Worm (Caenorhabditis elegans) whole organism, late embryonic: ENCODE results near the gene C38D9.2.

Experiments used
- F13H6.1 ChIP-seq: sonication (generic microtip); optimal IDR thresholded peaks from 2 replicates; lab custom pipeline; 2016; ENCODE audit warnings: missing genetic modification characterization, missing compliant biosample characterization
- T23F11.4 ChIP-seq: fragments of 200-800 bp; sonication (Bioruptor generic); optimal IDR thresholded peaks from 2 replicates; lab custom pipeline; 2018; ENCODE audit warnings: mild to moderate bottlenecking, missing genetic modification characterization, missing compliant biosample characterization
- ahr-1 ChIP-seq: sonication (generic microtip); optimal IDR thresholded peaks from 2 replicates; lab custom pipeline; 2016; ENCODE audit warnings: missing genetic modification characterization, missing compliant biosample characterization
- ama-1 ChIP-seq: fragments of 150-350 bp; optimal IDR thresholded peaks from 2 replicates; lab custom pipeline; 2014
- ceh-14 ChIP-seq: sonication (generic microtip); optimal IDR thresholded peaks from 2 replicates; lab custom pipeline; 2016; ENCODE audit warnings: missing genotype, missing genetic modification characterization, missing compliant biosample characterization
- ceh-19 ChIP-seq: fragments of 200-800 bp; sonication (Bioruptor generic); optimal IDR thresholded peaks from 2 replicates; lab custom pipeline; 2018; ENCODE audit warnings: mild to moderate bottlenecking, missing genetic modification characterization, missing compliant biosample characterization
- ceh-2 ChIP-seq: sonication (generic microtip); optimal IDR thresholded peaks from 2 replicates; lab custom pipeline; 2016; ENCODE audit warnings: missing genotype, missing genetic modification characterization, missing compliant biosample characterization
- ceh-22 ChIP-seq: sonication (generic microtip); optimal IDR thresholded peaks from 2 replicates; lab custom pipeline; 2017; ENCODE audit warnings: missing biosample characterization, missing genetic modification characterization
- ceh-30 ChIP-seq: fragments of 150-350 bp; optimal IDR thresholded peaks from 2 replicates; lab custom pipeline; 2014; ENCODE audit warnings: missing biosample characterization, missing genetic modification characterization
- ceh-31 ChIP-seq: sonication (generic microtip); optimal IDR thresholded peaks from 2 replicates; lab custom pipeline; 2016; ENCODE audit warnings: missing genetic modification characterization, missing compliant biosample characterization
- ceh-34 ChIP-seq: sonication (generic microtip); optimal IDR thresholded peaks from 2 replicates; lab custom pipeline; 2016; ENCODE audit warnings: mild to moderate bottlenecking, missing genetic modification characterization, missing compliant biosample characterization
- ceh-45 ChIP-seq: fragments of 200-800 bp; sonication (Bioruptor generic); IDR thresholded peaks from 2 replicates; pipeline ENCODE4 v1.3.6; 2022; ENCODE audit warnings: missing genetic modification reagents, missing genetic modification characterization, missing compliant biosample characterization
- ceh-48 ChIP-seq: sonication (generic microtip); optimal IDR thresholded peaks from 2 replicates; lab custom pipeline; 2016; ENCODE audit warnings: missing genetic modification characterization, inconsistent platforms, missing compliant biosample characterization
- che-1 ChIP-seq: sonication (generic microtip); optimal IDR thresholded peaks from 2 replicates; lab custom pipeline; 2016; ENCODE audit warnings: mild to moderate bottlenecking, missing genetic modification characterization, missing compliant biosample characterization
- dmd-4 ChIP-seq: sonication (generic microtip); optimal IDR thresholded peaks from 2 replicates; lab custom pipeline; 2016; ENCODE audit warnings: borderline replicate concordance, missing genetic modification characterization, missing compliant biosample characterization
- elt-2 ChIP-seq: sonication (generic microtip); optimal IDR thresholded peaks from 2 replicates; lab custom pipeline; 2016; ENCODE audit warnings: missing genetic modification reagents, missing genetic modification characterization, missing compliant biosample characterization
- eyg-1 ChIP-seq: sonication (generic microtip); optimal IDR thresholded peaks from 2 replicates; lab custom pipeline; 2016; ENCODE audit warnings: missing genotype, missing genetic modification characterization, missing compliant biosample characterization
- fax-1 ChIP-seq: sonication (generic microtip); optimal IDR thresholded peaks from 2 replicates; lab custom pipeline; 2016; ENCODE audit warnings: missing genotype, missing genetic modification characterization, missing compliant biosample characterization
- fkh-10 ChIP-seq: fragments of 150-350 bp; optimal IDR thresholded peaks from 2 replicates; lab custom pipeline; 2014; ENCODE audit warnings: missing biosample characterization, missing genetic modification reagents, missing genetic modification characterization
- fkh-6 ChIP-seq: sonication (generic microtip); optimal IDR thresholded peaks from 2 replicates; lab custom pipeline; 2016; ENCODE audit warnings: missing genetic modification characterization, missing compliant biosample characterization
- gmeb-2 ChIP-seq: sonication (generic microtip); optimal IDR thresholded peaks from 2 replicates; lab custom pipeline; 2016; ENCODE audit warnings: missing genetic modification characterization, inconsistent platforms, missing compliant biosample characterization
- hlh-13 ChIP-seq: fragments of 200-800 bp; sonication (Bioruptor generic); optimal IDR thresholded peaks from 2 replicates; lab custom pipeline; 2018; ENCODE audit warnings: mild to moderate bottlenecking, missing genetic modification characterization, missing compliant biosample characterization
- hlh-30 ChIP-seq: sonication (generic microtip); optimal IDR thresholded peaks from 2 replicates; lab custom pipeline; 2017; ENCODE audit warnings: antibody characterized with exemption, missing genetic modification characterization, missing compliant biosample characterization; ENCODE audit not compliant: insufficient read depth
- lim-6 ChIP-seq: sonication (generic microtip); optimal IDR thresholded peaks from 2 replicates; lab custom pipeline; 2016; ENCODE audit warnings: missing genetic modification characterization, missing compliant biosample characterization
- madf-2 ChIP-seq: sonication (generic microtip); optimal IDR thresholded peaks from 2 replicates; lab custom pipeline; 2017; ENCODE audit warnings: missing genetic modification characterization, missing compliant biosample characterization
- mec-3 ChIP-seq: sonication (generic microtip); optimal IDR thresholded peaks from 2 replicates; lab custom pipeline; 2016; ENCODE audit warnings: borderline replicate concordance, missing genetic modification characterization, missing compliant biosample characterization
- nhr-232 ChIP-seq: sonication (generic microtip); optimal IDR thresholded peaks from 2 replicates; lab custom pipeline; 2016; ENCODE audit warnings: missing genetic modification characterization, missing compliant biosample characterization
- npax-4 ChIP-seq: sonication (generic microtip); optimal IDR thresholded peaks from 2 replicates; lab custom pipeline; 2016; ENCODE audit warnings: missing genetic modification characterization, missing compliant biosample characterization
- pag-3 ChIP-seq: sonication (generic microtip); optimal IDR thresholded peaks from 2 replicates; lab custom pipeline; 2016; ENCODE audit warnings: missing compliant biosample characterization, missing genetic modification characterization, borderline replicate concordance
- pat-9 ChIP-seq: fragments of 200-800 bp; sonication (Bioruptor generic); optimal IDR thresholded peaks from 2 replicates; lab custom pipeline; 2018; ENCODE audit warnings: mild to moderate bottlenecking, missing genetic modification characterization, moderate library complexity, missing compliant biosample characterization
- pha-2 ChIP-seq: sonication (generic microtip); optimal IDR thresholded peaks from 2 replicates; lab custom pipeline; 2017; ENCODE audit warnings: mild to moderate bottlenecking, missing genetic modification characterization, missing compliant biosample characterization
- pha-4 ChIP-seq: fragments of 150-350 bp; optimal IDR thresholded peaks from 2 replicates; lab custom pipeline; 2018; ENCODE audit warnings: missing biosample characterization, missing genetic modification reagents, missing genetic modification characterization
- pqm-1 ChIP-seq: sonication (generic microtip); optimal IDR thresholded peaks from 2 replicates; lab custom pipeline; 2016; ENCODE audit warnings: missing genetic modification characterization, missing compliant biosample characterization
- pros-1 ChIP-seq: fragments of 150-350 bp; optimal IDR thresholded peaks from 2 replicates; lab custom pipeline; 2014; ENCODE audit warnings: missing biosample characterization, missing genetic modification reagents, missing genetic modification characterization
- sox-2 ChIP-seq: fragments of 200-800 bp; sonication (Bioruptor generic); IDR thresholded peaks from 2 replicates; pipeline ENCODE4 v1.3.6; 2022; ENCODE audit warnings: missing genetic modification reagents, missing genetic modification characterization, missing compliant biosample characterization
- sox-4 ChIP-seq: sonication (generic microtip); optimal IDR thresholded peaks from 2 replicates; lab custom pipeline; 2017; ENCODE audit warnings: mild to moderate bottlenecking, missing genetic modification characterization, inconsistent platforms, missing compliant biosample characterization
- unc-42 ChIP-seq: sonication (generic microtip); optimal IDR thresholded peaks from 2 replicates; lab custom pipeline; 2016; ENCODE audit warnings: missing genotype, missing genetic modification characterization, missing compliant biosample characterization
- unc-55 ChIP-seq: sonication (generic microtip); optimal IDR thresholded peaks from 2 replicates; lab custom pipeline; 2017; ENCODE audit warnings: missing biosample characterization, missing genetic modification reagents, missing genetic modification characterization
- unc-86 ChIP-seq: sonication (generic microtip); optimal IDR thresholded peaks from 2 replicates; lab custom pipeline; 2016; ENCODE audit warnings: missing genetic modification characterization, missing compliant biosample characterization
- zip-5 ChIP-seq: sonication (generic microtip); optimal IDR thresholded peaks from 2 replicates; lab custom pipeline; 2016; ENCODE audit warnings: missing genetic modification characterization, missing compliant biosample characterization
- ztf-16 ChIP-seq: sonication (generic microtip); optimal IDR thresholded peaks from 2 replicates; lab custom pipeline; 2017; ENCODE audit warnings: missing genetic modification characterization, missing compliant biosample characterization

C38D9.2 gene

ce11 chrV:17533200-17533599 lies 33.8 kb upstream of the C38D9.2 start:
- no peak for TF ChIP-seq pag-3 (tag; lab: Kevin White, UChicago)
- no peak for TF ChIP-seq pat-9
- TF ChIP-seq gmeb-2 (tag; lab: Kevin White, UChicago): no peak
- TF ChIP-seq pha-4 (tag; lab: Kevin White, UChicago): no peak
- no peak for TF ChIP-seq ahr-1
- TF ChIP-seq pros-1 (tag; lab: Kevin White, UChicago): no peak
- no peak for TF ChIP-seq ceh-30 (tag; lab: Kevin White, UChicago)
- TF ChIP-seq fkh-10 (GFP tag; lab: Kevin White, UChicago): no peak
- TF ChIP-seq elt-2 (tag; lab: Kevin White, UChicago): no peak
- no peak for TF ChIP-seq hlh-13
- no peak for TF ChIP-seq nhr-232 (tag; lab: Kevin White, UChicago)
- no peak for TF ChIP-seq ceh-22 (tag; lab: Kevin White, UChicago)
- no peak for TF ChIP-seq dmd-4 (tag; lab: Kevin White, UChicago)
- TF ChIP-seq npax-4 (tag; lab: Kevin White, UChicago): no peak
- no peak for TF ChIP-seq sox-2 (GFP tag; lab: Robert Waterston, UW)
- no peak for TF ChIP-seq fkh-6 (tag; lab: Kevin White, UChicago)
- no peak for TF ChIP-seq pqm-1 (tag; lab: Kevin White, UChicago)

ce11 chrV:17538279-17538896 lies 28.6 kb upstream of the C38D9.2 start, which contains the start of gene C18D4.6:
Gene C18D4.6 (minus strand): TSS chrV:17538375.
- TF ChIP-seq pqm-1 (tag; lab: Kevin White, UChicago) (no peak), unc-86 (no peak), zip-5 (no peak), ztf-16 (tag; lab: Kevin White, UChicago) (no peak), unc-42 (tag; lab: Kevin White, UChicago) (no peak), eyg-1 (tag; lab: Kevin White, UChicago) (no peak)

- TF ChIP-seq ceh-48 (tag; lab: Kevin White, UChicago) (peak; percentile 37), che-1 (tag; lab: Kevin White, UChicago) (no peak), ceh-45 (GFP tag; lab: Robert Waterston, UW) (no peak), ceh-14 (tag; lab: Kevin White, UChicago) (no peak)
These were observed 27.7 kb upstream of the C38D9.2 start for ce11 chrV:17539289-17539688.

- no peak for TF ChIP-seq ahr-1
- TF ChIP-seq fax-1 (tag; lab: Kevin White, UChicago): no peak
These were observed 26.7 kb upstream of the C38D9.2 start, which contains the start of gene srz-25 for ce11 chrV:17540295-17540694. Gene srz-25 (plus strand): TSS chrV:17540595.

- TF ChIP-seq pag-3 (tag; lab: Kevin White, UChicago): no peak
- no peak for TF ChIP-seq fkh-10 (GFP tag; lab: Kevin White, UChicago)
- TF ChIP-seq ceh-19: no peak
- TF ChIP-seq hlh-30 (tag; lab: Kevin White, UChicago): no peak
These were observed 24.6 kb upstream of the C38D9.2 start for ce11 chrV:17542304-17542703.

- TF ChIP-seq lim-6 (tag; lab: Kevin White, UChicago) (no peak), madf-2 (tag; lab: Kevin White, UChicago) (no peak), ama-1 (lab: Kevin White, UChicago) (no peak), T23F11.4 (GFP tag; lab: Kevin White, UChicago) (no peak), ceh-34 (tag; lab: Kevin White, UChicago) (no peak), pha-4 (tag; lab: Kevin White, UChicago) (no peak), ceh-2 (tag; lab: Kevin White, UChicago) (no peak), ceh-22 (tag; lab: Kevin White, UChicago) (no peak), fax-1 (tag; lab: Kevin White, UChicago) (no peak), unc-55 (no peak), ceh-31 (no peak), hlh-30 (tag; lab: Kevin White, UChicago) (no peak), ztf-16 (tag; lab: Kevin White, UChicago) (no peak), eyg-1 (tag; lab: Kevin White, UChicago) (no peak), F13H6.1 (tag; lab: Kevin White, UChicago) (no peak), pha-2 (tag; lab: Kevin White, UChicago) (no peak), fkh-6 (tag; lab: Kevin White, UChicago) (no peak), sox-4 (tag; lab: Kevin White, UChicago) (no peak), pros-1 (tag; lab: Kevin White, UChicago) (no peak), mec-3 (tag; lab: Kevin White, UChicago) (no peak)
These were observed 20.0 kb upstream of the C38D9.2 start for ce11 chrV:17546931-17547330.
